Worm (Caenorhabditis elegans) whole organism, mixed stage, embryonic: ENCODE measurements around the gene Y51A2B.8.

Source experiments
- M03D4.4 ChIP-seq: sonication (generic microtip); optimal IDR thresholded peaks from 2 replicates; lab custom pipeline; 2017; ENCODE audit warnings: mild to moderate bottlenecking, missing genetic modification characterization, missing compliant biosample characterization
- ces-1 ChIP-seq: fragments of 150-350 bp; optimal IDR thresholded peaks from 2 replicates; lab custom pipeline; 2014; ENCODE audit warnings: missing biosample characterization, missing genetic modification reagents, missing genetic modification characterization
- elt-1 ChIP-seq: sonication (generic microtip); optimal IDR thresholded peaks from 2 replicates; lab custom pipeline; 2017; ENCODE audit warnings: missing genetic modification characterization, mild to moderate bottlenecking, missing compliant biosample characterization, antibody characterized with exemption, moderate library complexity, borderline replicate concordance; ENCODE audit not compliant: insufficient read depth
- elt-3 ChIP-seq: fragments of 150-350 bp; optimal IDR thresholded peaks from 2 replicates; lab custom pipeline; 2014; ENCODE audit warnings: missing biosample characterization, missing genetic modification characterization
- lin-13 ChIP-seq: fragments of 150-350 bp; optimal IDR thresholded peaks from 2 replicates; lab custom pipeline; 2014; ENCODE audit warnings: missing biosample characterization, missing genetic modification characterization
- nhr-237 ChIP-seq: fragments of 150-350 bp; optimal IDR thresholded peaks from 2 replicates; lab custom pipeline; 2014; ENCODE audit warnings: missing biosample characterization, missing genetic modification characterization
- nhr-28 ChIP-seq: fragments of 150-350 bp; optimal IDR thresholded peaks from 2 replicates; lab custom pipeline; 2014; ENCODE audit warnings: missing biosample characterization, missing genetic modification characterization
- pha-4 ChIP-seq: fragments of 150-350 bp; optimal IDR thresholded peaks from 2 replicates; lab custom pipeline; 2018; ENCODE audit warnings: missing biosample characterization, missing genetic modification reagents, missing genetic modification characterization
- snpc-4 ChIP-seq: fragments of 150-350 bp; optimal IDR thresholded peaks from 2 replicates; lab custom pipeline; 2014; ENCODE audit warnings: missing biosample characterization, missing genetic modification characterization
- sptf-1 ChIP-seq: sonication (generic microtip); optimal IDR thresholded peaks from 2 replicates; lab custom pipeline; 2017; ENCODE audit warnings: mild to moderate bottlenecking, missing genetic modification characterization, moderate library complexity, missing compliant biosample characterization
- unc-62 ChIP-seq: fragments of 150-350 bp; optimal IDR thresholded peaks from 2 replicates; lab custom pipeline; 2014; ENCODE audit warnings: missing biosample characterization, missing genetic modification reagents, missing genetic modification characterization
- ztf-11 ChIP-seq: fragments of 150-350 bp; optimal IDR thresholded peaks from 2 replicates; lab custom pipeline; 2014; ENCODE audit warnings: missing biosample characterization, missing genetic modification characterization

DNA sequence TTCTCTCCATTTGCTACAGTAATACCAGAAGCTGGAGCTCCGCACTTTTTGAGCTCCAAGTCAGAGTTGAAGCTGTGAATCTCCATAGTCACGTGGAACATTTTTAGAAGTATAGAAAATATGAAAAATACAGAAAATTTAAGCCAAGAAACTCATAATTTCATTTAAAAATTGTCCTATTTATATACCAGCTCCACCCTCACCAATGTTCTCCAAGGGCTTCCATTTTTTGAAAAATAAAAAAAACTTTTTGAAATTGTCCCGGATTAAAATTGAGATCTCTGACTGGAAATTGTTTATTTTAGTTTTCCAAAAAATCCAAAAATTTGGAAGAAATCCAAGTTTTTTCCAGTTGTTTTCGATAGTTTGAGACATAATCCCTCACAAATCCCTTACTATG is 19.0 kb upstream of the Y51A2B.8 start, which contains the start of gene C08E8.5:
- TF ChIP-seq sptf-1 (tag; lab: Kevin White, UChicago) (no peak), ces-1 (GFP tag; lab: Kevin White, UChicago) (no peak), M03D4.4 (tag; lab: Kevin White, UChicago) (no peak), unc-62 (GFP tag; lab: Kevin White, UChicago) (no peak), elt-3 (tag; lab: Kevin White, UChicago) (no peak), ztf-11 (tag; lab: Kevin White, UChicago) (no peak), lin-13 (tag; lab: Kevin White, UChicago) (no peak), snpc-4 (tag; lab: Kevin White, UChicago) (no peak), nhr-28 (tag; lab: Kevin White, UChicago) (no peak), nhr-237 (tag; lab: Kevin White, UChicago) (no peak), pha-4 (tag; lab: Kevin White, UChicago) (no peak), elt-1 (no peak)
